Worm (Caenorhabditis elegans) whole organism, L4/young adult: ENCODE results near the gene fip-2.

Source experiments
- W03F9.2 ChIP-seq: fragments of 150-350 bp; optimal IDR thresholded peaks from 2 replicates; lab custom pipeline; 2014; ENCODE audit warnings: missing biosample characterization, missing genetic modification characterization
- dao-5 ChIP-seq: sonication (generic microtip); optimal IDR thresholded peaks from 2 replicates; lab custom pipeline; 2016; ENCODE audit warnings: missing genotype, missing genetic modification characterization, moderate library complexity, missing compliant biosample characterization
- him-1 ChIP-seq: sonication (generic microtip); optimal IDR thresholded peaks from 2 replicates; lab custom pipeline; 2016; ENCODE audit warnings: missing genotype, missing genetic modification reagents, missing genetic modification characterization, missing compliant biosample characterization

Gene fip-2

DNA sequence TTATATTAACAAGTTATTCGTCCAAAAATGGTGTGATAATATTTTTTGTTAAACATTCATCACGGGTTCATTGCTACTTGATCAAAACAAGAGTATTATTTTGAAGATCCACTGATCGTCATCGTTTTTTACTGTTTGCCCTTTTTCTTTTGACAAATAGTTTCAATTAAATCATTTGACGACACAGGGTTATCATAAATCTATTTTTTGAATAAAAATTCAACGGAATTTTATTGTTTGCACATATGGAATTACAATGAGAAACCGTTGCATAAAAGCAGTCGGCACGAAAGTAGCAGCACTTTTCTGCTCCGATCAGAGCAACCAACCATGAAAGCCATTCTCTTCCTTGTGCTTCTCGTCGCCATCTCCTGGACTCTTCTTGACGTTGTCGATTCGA is at the start of gene fip-2:
Gene fip-2, plus strand, starts transcription at position 301 of the 400 bp plus-strand sequence.
- no peak for TF ChIP-seq W03F9.2 (tag; lab: Kevin White, UChicago)
- no peak for TF ChIP-seq dao-5 (tag; lab: Kevin White, UChicago)
- no peak for TF ChIP-seq him-1 (tag; lab: Kevin White, UChicago)

DNA sequence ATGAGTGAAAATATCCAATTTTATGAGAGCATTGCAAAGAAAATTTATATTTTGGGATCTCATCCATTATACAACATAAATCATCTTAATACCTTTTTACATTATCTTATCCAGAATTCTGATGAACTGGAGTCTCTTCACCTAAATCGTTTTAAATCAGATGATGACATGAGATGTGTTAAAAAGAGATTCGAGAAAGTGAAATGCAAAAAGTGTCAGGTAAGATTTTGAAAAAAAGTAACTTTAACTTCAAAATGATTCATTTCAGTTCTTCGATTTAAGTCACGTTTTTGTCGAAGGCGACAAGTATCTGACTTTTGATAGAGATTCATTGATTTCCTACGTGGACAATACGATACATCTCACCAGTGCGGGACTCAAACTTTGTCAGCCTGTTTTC is 48.9 kb upstream of the fip-2 start:
- TF ChIP-seq dao-5 (tag; lab: Kevin White, UChicago): no peak
- no peak for TF ChIP-seq W03F9.2 (tag; lab: Kevin White, UChicago)
- TF ChIP-seq him-1 (tag; lab: Kevin White, UChicago): no peak

DNA sequence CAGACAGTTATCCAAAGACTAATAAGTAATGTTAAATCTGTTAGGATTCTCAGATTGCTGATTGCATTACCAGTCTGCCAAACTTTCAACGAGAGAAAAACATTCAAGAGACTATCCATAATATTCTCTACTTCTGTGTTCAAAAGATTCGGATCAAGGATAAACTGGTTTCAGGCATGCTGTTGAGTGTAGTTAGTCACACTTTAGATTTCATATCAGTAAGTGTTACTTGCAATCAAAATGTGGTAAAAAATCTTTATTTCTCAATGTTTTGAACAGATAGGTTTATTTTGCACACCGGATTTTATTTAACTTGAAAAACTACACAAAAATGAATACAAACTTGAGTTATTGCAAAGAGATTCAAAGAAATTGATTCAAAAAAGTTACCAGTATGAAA is 45.7 kb upstream of the fip-2 start, which contains the start of gene oac-41:
Gene oac-41, minus strand, starts transcription at position 101 of the 400 bp plus-strand sequence.
- TF ChIP-seq him-1 (tag; lab: Kevin White, UChicago) (no peak), W03F9.2 (tag; lab: Kevin White, UChicago) (no peak), dao-5 (tag; lab: Kevin White, UChicago) (no peak)

DNA sequence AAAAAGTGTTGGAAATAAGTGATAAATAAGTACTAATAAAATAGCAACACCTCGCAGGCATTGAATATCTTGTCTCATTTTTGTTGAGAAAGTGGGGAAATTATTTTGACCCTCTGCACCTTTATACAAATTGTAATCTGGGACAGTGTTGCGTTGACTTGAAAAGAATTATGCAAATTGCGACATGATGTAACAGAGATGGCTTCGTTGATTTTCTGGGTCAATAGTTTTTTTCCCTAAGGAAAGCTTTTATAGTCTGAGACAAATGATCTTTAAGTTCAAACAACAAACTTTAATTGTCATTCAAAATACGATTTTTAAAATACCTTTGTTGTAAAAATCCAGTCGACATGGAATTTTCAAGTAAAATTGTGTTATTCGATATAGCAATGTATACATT is 43.1 kb upstream of the fip-2 start, which contains the start of gene bus-1:
Gene bus-1, minus strand, starts transcription at position 101 of the 400 bp plus-strand sequence.
- TF ChIP-seq W03F9.2 (tag; lab: Kevin White, UChicago) (no peak), dao-5 (tag; lab: Kevin White, UChicago) (no peak), him-1 (tag; lab: Kevin White, UChicago) (no peak)

DNA sequence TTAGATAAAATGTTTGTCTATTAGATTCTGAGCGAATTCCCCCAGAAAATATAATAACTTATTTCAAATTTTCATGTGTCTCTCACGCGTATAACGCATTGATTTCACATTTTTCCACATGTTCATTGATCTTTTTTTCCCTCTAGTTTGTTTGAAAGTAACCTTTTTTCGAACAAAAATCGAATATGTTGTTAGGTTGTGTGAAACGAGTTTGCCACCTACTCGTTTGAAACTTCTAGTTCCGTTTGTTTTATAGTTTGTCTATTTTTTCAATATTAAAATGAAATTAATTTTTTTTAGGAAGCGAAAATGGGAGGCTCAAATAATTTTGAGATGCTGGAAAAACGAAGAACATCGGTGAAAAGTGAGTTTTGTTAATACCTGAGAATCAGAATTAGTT is 37.5 kb upstream of the fip-2 start, which contains the start of gene C25E10.5:
Gene C25E10.5, plus strand, starts transcription at position 301 of the 400 bp plus-strand sequence.
- TF ChIP-seq dao-5 (tag; lab: Kevin White, UChicago) (no peak), W03F9.2 (tag; lab: Kevin White, UChicago) (no peak), him-1 (tag; lab: Kevin White, UChicago) (no peak)

DNA sequence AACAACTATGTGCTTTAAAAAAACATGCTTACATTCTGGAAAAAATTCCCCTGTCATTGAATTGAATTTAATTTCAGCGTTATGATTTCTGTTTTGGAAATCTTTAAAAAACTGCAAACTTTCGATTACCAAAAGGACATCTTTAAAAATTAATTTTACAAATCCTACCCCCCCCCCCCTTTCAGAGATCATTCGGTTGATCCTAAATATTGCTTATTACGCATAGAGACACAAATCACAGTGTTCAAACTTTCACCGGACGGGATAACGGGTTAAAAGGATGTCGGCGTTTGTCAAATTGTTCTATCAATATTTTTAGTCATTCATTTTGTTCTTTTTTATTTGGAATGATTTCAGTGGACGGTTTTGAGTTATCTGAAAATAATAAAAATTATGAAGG is 34.5 kb upstream of the fip-2 start, which contains the start of gene C25E10.4:
Gene C25E10.4, plus strand, starts transcription at position 301 of the 400 bp plus-strand sequence.
- TF ChIP-seq him-1 (tag; lab: Kevin White, UChicago) (no peak), W03F9.2 (tag; lab: Kevin White, UChicago) (no peak), dao-5 (tag; lab: Kevin White, UChicago) (no peak)

DNA sequence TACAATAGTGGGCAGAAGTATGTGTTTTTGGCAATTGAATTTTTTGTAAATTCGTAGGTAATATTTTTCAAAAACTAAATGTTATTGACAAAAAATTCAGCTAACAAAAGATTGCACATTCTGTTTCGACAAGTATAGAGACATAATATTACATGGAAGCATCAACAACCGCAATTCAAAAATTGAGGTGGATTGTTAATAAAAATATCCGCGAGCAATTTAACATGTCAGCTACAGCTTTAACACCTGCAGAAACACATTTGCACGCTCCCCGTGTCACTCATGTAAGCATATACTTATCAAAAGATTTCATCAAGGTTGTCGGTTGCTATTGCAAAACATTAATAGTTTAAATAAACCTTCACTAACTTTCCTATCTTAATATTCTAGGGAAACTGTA is 32.1 kb upstream of the fip-2 start, which contains the start of gene srsx-34:
Gene srsx-34, plus strand, starts transcription at position 301 of the 400 bp plus-strand sequence.
- TF ChIP-seq dao-5 (tag; lab: Kevin White, UChicago) (no peak), W03F9.2 (tag; lab: Kevin White, UChicago) (no peak), him-1 (tag; lab: Kevin White, UChicago) (no peak)

DNA sequence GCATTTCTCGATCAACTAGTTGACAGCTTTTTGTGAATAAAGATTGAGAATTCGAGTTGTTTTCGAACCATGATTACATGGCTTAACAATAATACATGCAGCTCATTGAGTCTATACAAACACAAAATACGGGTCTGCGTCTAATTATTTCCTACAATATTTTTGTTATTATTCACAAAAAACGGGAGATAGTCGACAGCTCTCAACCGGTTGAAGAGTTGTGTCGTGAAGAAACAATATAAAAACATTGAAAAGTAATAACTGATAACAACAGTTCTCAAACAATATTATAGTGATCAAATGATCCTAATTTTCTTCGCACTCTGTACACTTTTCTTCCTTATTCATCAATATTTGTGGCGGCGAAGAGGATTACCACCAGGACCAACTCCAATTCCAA is 26.7 kb upstream of the fip-2 start, which contains the start of gene cyp-33B1:
Gene cyp-33B1, plus strand, starts transcription at position 301 of the 400 bp plus-strand sequence.
- no peak for TF ChIP-seq him-1 (tag; lab: Kevin White, UChicago)
- no peak for TF ChIP-seq W03F9.2 (tag; lab: Kevin White, UChicago)
- TF ChIP-seq dao-5 (tag; lab: Kevin White, UChicago): no peak

DNA sequence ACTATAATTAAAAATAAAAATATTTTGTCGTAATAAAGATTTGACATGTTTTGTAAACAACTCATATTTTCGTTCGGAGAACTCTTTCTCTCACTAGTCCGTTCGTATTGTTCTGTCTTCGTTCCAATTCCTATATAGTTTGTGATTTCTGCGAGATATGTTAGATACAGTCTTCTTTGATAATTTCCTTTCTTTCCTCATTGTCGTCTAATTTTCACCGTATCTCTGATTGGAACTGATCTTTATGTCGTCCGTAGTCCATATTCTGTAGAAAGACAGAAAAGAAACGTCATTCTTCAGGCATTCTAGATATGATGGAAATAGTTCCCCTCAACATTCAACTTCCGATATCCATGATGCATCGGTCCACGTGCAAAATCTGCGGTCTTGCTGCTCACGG is 22.9 kb upstream of the fip-2 start, which contains the start of gene nhr-30:
Gene nhr-30, plus strand, starts transcription at position 301 of the 400 bp plus-strand sequence.
- TF ChIP-seq him-1 (tag; lab: Kevin White, UChicago) (no peak), W03F9.2 (tag; lab: Kevin White, UChicago) (no peak), dao-5 (tag; lab: Kevin White, UChicago) (no peak)

DNA sequence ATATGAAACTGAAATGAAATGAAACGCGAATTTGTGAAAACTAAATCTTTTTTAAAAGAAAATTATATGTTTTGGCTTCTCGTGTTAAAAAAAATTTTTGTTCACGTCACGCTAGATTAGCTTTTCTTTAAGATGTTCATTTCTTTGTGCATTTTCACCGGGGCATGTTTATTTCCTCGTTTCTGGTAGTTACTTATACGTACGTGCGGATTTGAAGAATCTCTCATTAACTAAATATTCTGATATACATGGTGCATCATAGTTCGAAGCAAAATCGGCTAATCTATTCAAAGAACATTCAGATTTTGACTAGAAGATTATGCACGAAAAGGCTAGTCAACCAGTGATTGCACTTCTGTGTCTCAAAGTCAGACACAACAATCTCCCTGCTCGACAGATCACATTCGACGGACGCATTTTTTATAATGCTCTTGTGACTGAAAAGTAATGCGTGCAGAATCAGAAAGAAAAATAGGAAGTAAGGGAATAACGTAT is 20.2 kb upstream of the fip-2 start, which contains the start of gene C25E10.17:
Gene C25E10.17, minus strand, starts transcription at position 51 of the 495 bp plus-strand sequence.
- TF ChIP-seq W03F9.2 (tag; lab: Kevin White, UChicago): no peak
- no peak for TF ChIP-seq him-1 (tag; lab: Kevin White, UChicago)
- TF ChIP-seq dao-5 (tag; lab: Kevin White, UChicago): no peak

DNA sequence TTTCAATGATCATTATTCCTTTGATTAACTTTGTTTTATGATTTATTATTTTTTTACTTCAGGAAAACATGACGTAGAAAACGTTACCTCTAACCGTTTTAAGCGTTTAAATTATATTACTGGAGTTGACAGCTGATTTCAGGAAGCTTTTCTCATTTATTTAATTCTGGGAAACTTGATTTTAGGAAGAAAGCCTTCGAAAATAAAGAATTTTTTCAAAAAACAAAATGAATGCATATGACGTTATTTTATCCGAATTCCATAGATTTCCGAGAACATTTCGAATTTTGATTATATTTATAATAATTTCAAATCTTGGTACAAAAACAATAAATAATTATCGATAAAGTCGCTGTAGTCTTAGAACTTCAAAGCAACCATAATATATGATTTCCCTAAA is 18.5 kb upstream of the fip-2 start:
- TF ChIP-seq W03F9.2 (tag; lab: Kevin White, UChicago) (no peak), dao-5 (tag; lab: Kevin White, UChicago) (no peak), him-1 (tag; lab: Kevin White, UChicago) (no peak)

DNA sequence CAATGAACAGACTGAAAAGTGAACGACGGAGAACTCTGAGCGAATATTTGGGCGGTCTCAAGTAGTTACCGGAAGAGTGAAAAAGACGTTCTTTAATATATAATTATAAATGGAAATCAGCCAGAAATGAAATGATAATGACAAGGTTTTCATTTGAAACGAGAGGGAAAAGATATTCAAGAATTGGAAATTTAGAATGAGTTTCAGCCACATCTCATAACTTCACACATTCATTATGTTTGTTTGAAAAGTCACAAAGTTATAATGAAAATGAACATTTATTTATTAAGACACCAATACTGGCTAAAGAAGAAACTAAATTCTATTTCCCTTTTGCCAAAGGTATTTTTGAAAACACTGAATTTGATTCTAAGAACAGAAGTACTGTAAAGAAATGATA is 16.7 kb upstream of the fip-2 start, which contains the start of gene C25E10.7:
Gene C25E10.7, minus strand, starts transcription at position 101 of the 400 bp plus-strand sequence.
- TF ChIP-seq him-1 (tag; lab: Kevin White, UChicago) (no peak), dao-5 (tag; lab: Kevin White, UChicago) (no peak), W03F9.2 (tag; lab: Kevin White, UChicago) (no peak)

DNA sequence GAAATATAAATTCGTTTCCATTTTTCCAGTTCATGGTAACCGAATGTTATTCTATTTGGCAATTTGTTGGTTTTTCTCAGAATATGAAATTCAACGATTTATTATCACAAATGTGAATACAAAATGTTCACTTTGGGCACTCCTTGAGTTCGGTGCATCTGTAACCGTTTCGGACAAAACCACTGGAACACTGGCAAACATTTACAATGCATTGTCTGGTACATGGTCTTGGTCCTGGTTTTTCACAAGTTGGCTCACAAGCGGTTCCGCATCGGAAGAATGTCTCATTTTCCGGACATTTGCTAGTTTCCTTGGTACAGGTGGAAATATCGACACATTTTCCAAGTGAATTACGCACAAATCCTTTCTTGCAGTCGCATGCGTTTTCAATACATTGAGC is 14.5 kb upstream of the fip-2 start:
- TF ChIP-seq dao-5 (tag; lab: Kevin White, UChicago) (no peak), W03F9.2 (tag; lab: Kevin White, UChicago) (no peak), him-1 (tag; lab: Kevin White, UChicago) (no peak)
